ENCODE assay signal across 1 fruit fly cellular context in the genomic region with DNA sequence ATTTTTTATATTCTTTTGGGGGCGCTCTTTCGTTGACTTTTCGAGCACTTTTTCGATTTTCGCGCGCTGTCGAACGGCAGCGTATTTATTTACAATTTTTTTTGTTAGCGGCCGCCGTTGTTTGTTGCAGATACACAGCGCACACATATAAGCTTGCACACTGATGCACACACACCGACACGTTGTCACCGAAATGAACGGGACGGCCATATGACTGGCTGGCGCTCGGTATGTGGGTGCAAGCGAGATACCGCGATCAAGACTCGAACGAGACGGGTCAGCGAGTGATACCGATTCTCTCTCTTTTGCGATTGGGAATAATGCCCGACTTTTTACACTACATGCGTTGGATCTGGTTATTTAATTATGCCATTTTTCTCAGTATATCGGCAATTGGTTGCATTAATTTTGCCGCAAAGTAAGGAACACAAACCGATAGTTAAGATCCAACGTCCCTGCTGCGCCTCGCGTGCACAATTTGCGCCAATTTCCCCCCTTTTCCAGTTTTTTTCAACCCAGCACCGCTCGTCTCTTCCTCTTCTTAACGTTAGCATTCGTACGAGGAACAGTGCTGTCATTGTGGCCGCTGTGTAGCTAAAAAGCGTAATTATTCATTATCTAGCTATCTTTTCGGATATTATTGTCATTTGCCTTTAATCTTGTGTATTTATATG.
A peak's percentile ranks its signal among the peaks of the same experiment; 100 is the strongest.
TF ChIP-seq lines count a peak whose summit lies in the region.

Gene nej (minus strand): TSS at position 521 of the 674 bp plus-strand sequence.

TF ChIP-seq in whole organism, embryonic, 481 proteins besides CTCF, POLR2A, EP300 and RAD21 (continued from another document):
- no peak for TF ChIP-seq org-1 (GFP tag; optimal IDR thresholded peaks at IDR 0.05; lab: Kevin White, UChicago)
- TF ChIP-seq CG3281 (GFP tag; optimal IDR thresholded peaks at IDR 0.05; lab: Kevin White, UChicago): no peak
- no peak for TF ChIP-seq CG7745 (tag; optimal IDR thresholded peaks at IDR 0.05; lab: Kevin White, UChicago)
- TF ChIP-seq CG10959 (GFP tag; IDR thresholded peaks at IDR 0.05; lab: Robert Waterston, UW): no peak
- TF ChIP-seq Fer2 (tag; optimal IDR thresholded peaks at IDR 0.05; lab: Kevin White, UChicago): no peak
- no peak for TF ChIP-seq Bdp1 (GFP tag; optimal IDR thresholded peaks at IDR 0.05; lab: Kevin White, UChicago)
- no peak for TF ChIP-seq CG11696 (GFP tag; IDR thresholded peaks at IDR 0.05; lab: Robert Waterston, UW)
- no peak for TF ChIP-seq CG31365 (tag; optimal IDR thresholded peaks at IDR 0.05; lab: Kevin White, UChicago)
- no peak for TF ChIP-seq CG3838 (GFP tag; optimal IDR thresholded peaks at IDR 0.05; lab: Kevin White, UChicago)
- TF ChIP-seq Taf1 (GFP tag; IDR thresholded peaks at IDR 0.05; lab: Robert Waterston, UW): no peak
- peak in 1 of 2 experiments; percentile 53 for TF ChIP-seq Trl (optimal IDR thresholded peaks at IDR 0.05; lab: Kevin White, UChicago)
- no peak for TF ChIP-seq Trl (GFP tag; optimal IDR thresholded peaks at IDR 0.05; lab: Kevin White, UChicago)
- TF ChIP-seq tx (GFP tag; optimal IDR thresholded peaks at IDR 0.05; lab: Kevin White, UChicago): no peak
- no peak for TF ChIP-seq insv (GFP tag; optimal IDR thresholded peaks at IDR 0.05; lab: Kevin White, UChicago)
- no peak for TF ChIP-seq Pdp1 (GFP tag; optimal IDR thresholded peaks at IDR 0.05; lab: Kevin White, UChicago)
- TF ChIP-seq CG15479 (GFP tag; optimal IDR thresholded peaks at IDR 0.05; lab: Kevin White, UChicago): no peak
- TF ChIP-seq maf-S (GFP tag; optimal IDR thresholded peaks at IDR 0.05; lab: Kevin White, UChicago): no peak
- no peak for TF ChIP-seq stwl (tag; optimal IDR thresholded peaks at IDR 0.05; lab: Kevin White, UChicago)
- TF ChIP-seq CG6683 (GFP tag; optimal IDR thresholded peaks at IDR 0.05; lab: Kevin White, UChicago): no peak
- TF ChIP-seq her (GFP tag; optimal IDR thresholded peaks at IDR 0.05; lab: Kevin White, UChicago): no peak
- TF ChIP-seq CG31224 (GFP tag; IDR thresholded peaks at IDR 0.05; lab: Robert Waterston, UW): no peak
- TF ChIP-seq zfh2 (GFP tag; optimal IDR thresholded peaks at IDR 0.05; lab: Kevin White, UChicago): no peak
- no peak for TF ChIP-seq CG12659 (GFP tag; optimal IDR thresholded peaks at IDR 0.05; lab: Kevin White, UChicago)
- TF ChIP-seq dpn (GFP tag; optimal IDR thresholded peaks at IDR 0.05; lab: Kevin White, UChicago): no peak
- TF ChIP-seq bbx (GFP tag; IDR thresholded peaks at IDR 0.05; lab: Robert Waterston, UW; ENCODE audit: partially characterized antibody): no peak
- no peak for TF ChIP-seq CG8281 (tag; optimal IDR thresholded peaks at IDR 0.05; lab: Kevin White, UChicago)
- TF ChIP-seq pfk (GFP tag; optimal IDR thresholded peaks at IDR 0.05; lab: Kevin White, UChicago): peak; percentile 12
- TF ChIP-seq wek (GFP tag; optimal IDR thresholded peaks at IDR 0.05; lab: Kevin White, UChicago): peak; percentile 21
- no peak for TF ChIP-seq CG17912 (GFP tag; optimal IDR thresholded peaks at IDR 0.05; lab: Kevin White, UChicago)
- TF ChIP-seq Six4 (GFP tag; optimal IDR thresholded peaks at IDR 0.05; lab: Kevin White, UChicago): no peak
- TF ChIP-seq CG12769 (tag; optimal IDR thresholded peaks at IDR 0.05; lab: Kevin White, UChicago): no peak
- no peak for TF ChIP-seq jumu (GFP tag; optimal IDR thresholded peaks at IDR 0.05; lab: Kevin White, UChicago)
- TF ChIP-seq CG2889 (GFP tag; IDR thresholded peaks at IDR 0.05; lab: Robert Waterston, UW): no peak
- no peak for TF ChIP-seq CG14710 (tag; optimal IDR thresholded peaks at IDR 0.05; lab: Kevin White, UChicago)
- no peak for TF ChIP-seq CG3995 (GFP tag; optimal IDR thresholded peaks at IDR 0.05; lab: Kevin White, UChicago)
- TF ChIP-seq CG10654 (GFP tag; optimal IDR thresholded peaks at IDR 0.05; lab: Kevin White, UChicago): no peak
- no peak for TF ChIP-seq Awh (GFP tag; IDR thresholded peaks at IDR 0.05; lab: Robert Waterston, UW)
- no peak for TF ChIP-seq Dll (GFP tag; IDR thresholded peaks at IDR 0.05; lab: Robert Waterston, UW; ENCODE audit: partially characterized antibody)
- TF ChIP-seq grau (tag; optimal IDR thresholded peaks at IDR 0.05; lab: Kevin White, UChicago): no peak
- TF ChIP-seq dan (GFP tag; IDR thresholded peaks at IDR 0.05; lab: Robert Waterston, UW): no peak
- no peak for TF ChIP-seq ato (GFP tag; IDR thresholded peaks at IDR 0.05; lab: Robert Waterston, UW; ENCODE audit: partially characterized antibody)
- no peak for TF ChIP-seq CG18262 (tag; optimal IDR thresholded peaks at IDR 0.05; lab: Kevin White, UChicago)
- TF ChIP-seq CG2120 (GFP tag; optimal IDR thresholded peaks at IDR 0.05; lab: Kevin White, UChicago): no peak
- no peak for TF ChIP-seq CG12219 (GFP tag; optimal IDR thresholded peaks at IDR 0.05; lab: Kevin White, UChicago)
- TF ChIP-seq repo (GFP tag; optimal IDR thresholded peaks at IDR 0.05; lab: Kevin White, UChicago): no peak
- TF ChIP-seq CG10267 (tag; optimal IDR thresholded peaks at IDR 0.05; lab: Kevin White, UChicago): no peak
- TF ChIP-seq emc (GFP tag; optimal IDR thresholded peaks at IDR 0.05; lab: Kevin White, UChicago): no peak
- TF ChIP-seq Dfd (GFP tag; optimal IDR thresholded peaks at IDR 0.05; lab: Kevin White, UChicago): no peak
- no peak for TF ChIP-seq Gug (GFP tag; IDR thresholded peaks at IDR 0.05; lab: Robert Waterston, UW)
- no peak for TF ChIP-seq ftz-f1 (GFP tag; optimal IDR thresholded peaks at IDR 0.05; lab: Kevin White, UChicago)
- no peak for TF ChIP-seq hb (GFP tag; IDR thresholded peaks at IDR 0.05; lab: Robert Waterston, UW; ENCODE audit: partially characterized antibody)
- no peak for TF ChIP-seq Poxn (GFP tag; IDR thresholded peaks at IDR 0.05; lab: Robert Waterston, UW)
- no peak for TF ChIP-seq CG11398 (GFP tag; optimal IDR thresholded peaks at IDR 0.05; lab: Kevin White, UChicago)
- no peak for TF ChIP-seq ERR (GFP tag; optimal IDR thresholded peaks at IDR 0.05; lab: Kevin White, UChicago)
- no peak for TF ChIP-seq BEAF-32 (GFP tag; optimal IDR thresholded peaks at IDR 0.05; lab: Kevin White, UChicago)
- TF ChIP-seq gsb (GFP tag; IDR thresholded peaks at IDR 0.05; lab: Robert Waterston, UW): no peak
- TF ChIP-seq Drgx (GFP tag; IDR thresholded peaks at IDR 0.05; lab: Robert Waterston, UW): no peak
- no peak for TF ChIP-seq CG30431 (GFP tag; optimal IDR thresholded peaks at IDR 0.05; lab: Kevin White, UChicago)
- no peak for TF ChIP-seq tin (GFP tag; optimal IDR thresholded peaks at IDR 0.05; lab: Kevin White, UChicago)
- TF ChIP-seq CG8944 (GFP tag; optimal IDR thresholded peaks at IDR 0.05; lab: Kevin White, UChicago): no peak
- no peak for TF ChIP-seq unc-4 (GFP tag; IDR thresholded peaks at IDR 0.05; lab: Robert Waterston, UW; ENCODE audit: partially characterized antibody)
- TF ChIP-seq pnt (GFP tag; optimal IDR thresholded peaks at IDR 0.05; lab: Kevin White, UChicago): no peak
- no peak for TF ChIP-seq Atf-2 (GFP tag; optimal IDR thresholded peaks at IDR 0.05; lab: Kevin White, UChicago)
- no peak for TF ChIP-seq pita (GFP tag; optimal IDR thresholded peaks at IDR 0.05; lab: Kevin White, UChicago)
- TF ChIP-seq CG32767 (GFP tag; IDR thresholded peaks at IDR 0.05; lab: Robert Waterston, UW): peak; percentile 63; the same call in 1 of the 2 replicates
- no peak for TF ChIP-seq Dad (GFP tag; optimal IDR thresholded peaks at IDR 0.05; lab: Kevin White, UChicago)
- TF ChIP-seq ash1 (GFP tag; optimal IDR thresholded peaks at IDR 0.05; lab: Kevin White, UChicago): no peak
- no peak for TF ChIP-seq CG12942 (GFP tag; optimal IDR thresholded peaks at IDR 0.05; lab: Kevin White, UChicago)
- TF ChIP-seq Oli (tag; optimal IDR thresholded peaks at IDR 0.05; lab: Kevin White, UChicago): no peak
- no peak for TF ChIP-seq wdn (GFP tag; IDR thresholded peaks at IDR 0.05; lab: Robert Waterston, UW)
- TF ChIP-seq D (optimal IDR thresholded peaks at IDR 0.05; lab: Kevin White, UChicago): peak; percentile 67
- TF ChIP-seq D (GFP tag; optimal IDR thresholded peaks at IDR 0.05; lab: Kevin White, UChicago): peak; percentile 5
- TF ChIP-seq CG34422 (GFP tag; IDR thresholded peaks at IDR 0.05; lab: Robert Waterston, UW): 0 out of 3 replicates have a peak, but pooled peaks have one; percentile 40
- TF ChIP-seq CG11695 (GFP tag; IDR thresholded peaks at IDR 0.05; lab: Robert Waterston, UW): no peak
- no peak for TF ChIP-seq jigr1 (GFP tag; IDR thresholded peaks at IDR 0.05; lab: Robert Waterston, UW)
- TF ChIP-seq Camta (GFP tag; optimal IDR thresholded peaks at IDR 0.05; lab: Kevin White, UChicago): no peak
- no peak for TF ChIP-seq sob (GFP tag; IDR thresholded peaks at IDR 0.05; lab: Robert Waterston, UW)
- TF ChIP-seq lab (GFP tag; optimal IDR thresholded peaks at IDR 0.05; lab: Kevin White, UChicago): no peak
- TF ChIP-seq grn (GFP tag; optimal IDR thresholded peaks at IDR 0.05; lab: Kevin White, UChicago): no peak
- TF ChIP-seq kni (GFP tag; optimal IDR thresholded peaks at IDR 0.05; lab: Kevin White, UChicago): peak; percentile 92
- peak; percentile 21; the same call in 1 of the 3 replicates for TF ChIP-seq CG16813 (GFP tag; IDR thresholded peaks at IDR 0.05; lab: Robert Waterston, UW; ENCODE audit: partially characterized antibody)
TF ChIP-seq in whole organism, embryonic: peak in this region for 49.
